Fruit fly (Drosophila melanogaster): ENCODE results near the gene CG34030.

Gene CG34030

dm6 chr3L:7088687-7089086 is 13.6 kb upstream of the CG34030 start, which contains the start of gene Cpr65Eb:
Cpr65Eb (minus strand) TSS chr3L:7088787.
- no peak for TF ChIP-seq Myc (optimal IDR thresholded peaks at IDR 0.05)
- TF ChIP-seq h (optimal IDR thresholded peaks at IDR 0.05), result no peak
- TF ChIP-seq Sin3A (optimal IDR thresholded peaks at IDR 0.05), result no peak
- no peak for TF ChIP-seq ttk (optimal IDR thresholded peaks at IDR 0.05)
- no peak for TF ChIP-seq insv (optimal IDR thresholded peaks at IDR 0.05)
- no peak for TF ChIP-seq psq (optimal IDR thresholded peaks at IDR 0.05)

dm6 chr3L:7087347-7087746 is 12.3 kb upstream of the CG34030 start:
- TF ChIP-seq Sin3A (optimal IDR thresholded peaks at IDR 0.05) (no peak), psq (optimal IDR thresholded peaks at IDR 0.05) (no peak), h (optimal IDR thresholded peaks at IDR 0.05) (no peak), insv (optimal IDR thresholded peaks at IDR 0.05) (no peak), ttk (optimal IDR thresholded peaks at IDR 0.05) (no peak), Myc (optimal IDR thresholded peaks at IDR 0.05) (no peak)

DNA sequence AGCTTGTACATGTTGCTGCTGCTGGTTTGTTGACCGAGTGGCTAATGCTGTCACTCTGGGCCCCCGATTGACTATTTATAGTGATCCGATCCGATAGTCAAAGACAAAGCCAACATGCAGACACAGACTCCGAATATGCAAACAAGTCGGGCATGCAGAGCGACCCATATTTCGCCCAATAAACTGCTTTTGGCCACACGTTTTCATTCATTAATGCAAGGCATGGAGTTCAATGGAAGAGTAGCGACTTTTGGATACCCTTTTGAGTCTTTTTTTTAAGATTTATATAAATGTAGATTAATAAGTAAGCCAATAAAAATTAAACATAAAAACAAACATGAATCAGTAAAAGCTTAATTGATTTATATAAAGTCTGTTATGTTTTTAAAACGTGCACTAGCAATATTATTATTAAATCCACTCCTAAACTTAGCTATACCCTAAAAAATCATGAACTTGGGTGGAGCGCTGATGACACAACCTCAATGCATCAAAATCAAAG is 11.6 kb upstream of the CG34030 start, which contains the start of gene Cpr65Ea:
Gene Cpr65Ea, minus strand, starts transcription at position 51 of the 502 bp plus-strand sequence.
- no peak for TF ChIP-seq h (optimal IDR thresholded peaks at IDR 0.05)
- no peak for TF ChIP-seq Sin3A (optimal IDR thresholded peaks at IDR 0.05)
- no peak for TF ChIP-seq ttk (optimal IDR thresholded peaks at IDR 0.05)
- no peak for TF ChIP-seq Myc (optimal IDR thresholded peaks at IDR 0.05)
- no peak for TF ChIP-seq psq (optimal IDR thresholded peaks at IDR 0.05)
- no peak for TF ChIP-seq insv (optimal IDR thresholded peaks at IDR 0.05)

DNA sequence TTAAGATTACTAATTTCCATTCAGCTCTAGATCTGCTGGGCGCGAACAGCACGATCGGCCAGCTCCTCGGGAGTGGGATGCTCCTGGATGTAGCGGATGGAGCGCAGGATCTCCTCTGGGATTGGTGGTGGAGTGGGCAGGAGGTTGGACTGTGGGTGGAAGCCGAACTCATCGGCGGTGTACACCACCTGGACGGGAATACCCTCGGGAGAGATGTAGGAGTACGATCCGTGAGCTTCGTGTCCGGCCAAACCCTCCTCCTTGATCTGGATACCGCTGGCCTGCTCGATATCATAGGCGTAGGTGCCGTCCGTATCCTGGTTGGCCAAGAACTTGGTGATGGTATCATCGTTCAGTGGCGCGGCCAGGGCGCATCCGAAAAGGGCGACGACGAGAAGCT is 11.0 kb upstream of the CG34030 start:
- TF ChIP-seq Myc (optimal IDR thresholded peaks at IDR 0.05) (no peak), ttk (optimal IDR thresholded peaks at IDR 0.05) (no peak), h (optimal IDR thresholded peaks at IDR 0.05) (no peak), Sin3A (optimal IDR thresholded peaks at IDR 0.05) (no peak), psq (optimal IDR thresholded peaks at IDR 0.05) (no peak), insv (optimal IDR thresholded peaks at IDR 0.05) (no peak)

- TF ChIP-seq h (optimal IDR thresholded peaks at IDR 0.05) (no peak), Sin3A (optimal IDR thresholded peaks at IDR 0.05) (no peak), insv (optimal IDR thresholded peaks at IDR 0.05) (no peak), Myc (optimal IDR thresholded peaks at IDR 0.05) (no peak), psq (optimal IDR thresholded peaks at IDR 0.05) (no peak), ttk (optimal IDR thresholded peaks at IDR 0.05) (no peak)
Measured at dm6 chr3L:7082168-7082567, 7.1 kb upstream of the CG34030 start.

DNA sequence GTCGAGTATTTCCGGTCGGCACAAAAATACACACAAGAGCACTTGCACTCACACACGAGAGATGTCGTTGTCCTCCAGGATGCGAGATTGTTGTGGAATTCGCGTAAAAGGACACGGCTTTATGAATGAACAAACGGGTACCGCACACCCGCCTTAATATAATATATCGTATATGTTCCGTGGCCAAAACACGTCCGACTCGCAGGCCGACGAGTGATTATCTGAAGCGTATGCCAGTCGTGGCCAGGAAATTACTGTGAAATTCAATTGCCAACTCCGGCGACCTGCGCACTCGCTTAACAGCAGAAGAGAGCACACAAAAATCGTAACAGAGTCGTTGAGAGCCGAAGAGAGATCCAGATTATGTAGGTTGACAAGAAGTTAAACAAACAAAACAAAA is 2.2 kb upstream of the CG34030 start, which contains the start of gene CG8641:
Gene CG8641, minus strand, starts transcription at position 205 of the 400 bp plus-strand sequence.
- TF ChIP-seq Myc (optimal IDR thresholded peaks at IDR 0.05), result no peak
- no peak for TF ChIP-seq Sin3A (optimal IDR thresholded peaks at IDR 0.05)
- no peak for TF ChIP-seq insv (optimal IDR thresholded peaks at IDR 0.05)
- no peak for TF ChIP-seq psq (optimal IDR thresholded peaks at IDR 0.05)
- TF ChIP-seq ttk (optimal IDR thresholded peaks at IDR 0.05), result no peak
- no peak for TF ChIP-seq h (optimal IDR thresholded peaks at IDR 0.05)

DNA sequence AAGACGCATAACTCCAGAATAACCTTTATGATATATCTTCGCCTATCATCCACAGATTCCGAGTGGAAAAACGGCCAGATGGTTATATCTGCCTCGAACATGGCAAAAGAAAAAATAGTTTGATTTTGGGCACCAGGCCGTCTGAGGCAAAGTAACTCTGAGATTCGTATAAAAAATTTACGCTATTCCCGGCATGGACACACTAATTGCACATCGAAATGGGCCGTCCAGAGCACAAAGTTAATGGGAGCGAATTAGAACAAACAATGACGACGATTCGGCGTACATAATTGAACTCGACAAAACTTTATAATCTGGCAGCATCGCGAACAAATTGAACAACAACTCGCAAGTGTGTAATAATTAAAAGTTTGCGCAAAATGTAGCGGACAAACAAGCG is 5.9 kb downstream of the CG34030 start, which contains the start of gene CG32391:
Gene CG32391, minus strand, starts transcription at position 101 of the 400 bp plus-strand sequence.
- TF ChIP-seq h (optimal IDR thresholded peaks at IDR 0.05) (no peak), Sin3A (optimal IDR thresholded peaks at IDR 0.05) (no peak), insv (optimal IDR thresholded peaks at IDR 0.05) (no peak), Myc (optimal IDR thresholded peaks at IDR 0.05) (no peak), ttk (optimal IDR thresholded peaks at IDR 0.05) (no peak)

dm6 chr3L:7066014-7066413 is 9.0 kb downstream of the CG34030 start, which contains the start of gene CG14823:
CG14823 (plus strand) TSS chr3L:7066314.
- TF ChIP-seq h (optimal IDR thresholded peaks at IDR 0.05), result no peak
- no peak for TF ChIP-seq Sin3A (optimal IDR thresholded peaks at IDR 0.05)
- no peak for TF ChIP-seq insv (optimal IDR thresholded peaks at IDR 0.05)

DNA sequence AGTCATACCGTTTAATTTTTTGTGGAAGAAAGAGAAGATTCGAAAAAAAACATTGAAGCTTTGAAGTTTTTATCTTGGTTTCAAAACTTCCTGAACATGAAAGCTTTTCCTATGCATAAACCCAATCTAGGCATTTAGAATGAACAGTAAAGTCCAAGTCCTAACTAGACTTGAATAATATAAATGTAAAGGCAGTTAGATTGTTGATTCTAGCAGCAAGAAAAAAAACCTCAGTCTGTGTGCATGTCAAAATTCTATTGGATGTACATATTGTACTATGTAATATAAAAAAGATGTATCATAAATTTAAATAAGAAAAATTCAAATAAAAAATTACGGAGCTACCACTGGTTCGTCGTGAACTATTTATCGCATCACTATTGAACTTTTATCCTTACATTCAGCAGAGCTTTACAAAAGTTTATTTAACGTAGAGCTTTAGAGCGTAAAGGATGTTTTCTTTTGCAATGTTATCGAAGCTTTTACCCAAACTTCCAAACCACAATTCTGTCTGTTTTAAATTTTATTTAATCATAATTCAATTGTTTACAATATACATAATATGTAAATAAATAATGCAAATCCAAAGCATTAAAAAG is 16.5 kb downstream of the CG34030 start:
- TF ChIP-seq ttk (optimal IDR thresholded peaks at IDR 0.05), result no peak
- TF ChIP-seq psq (optimal IDR thresholded peaks at IDR 0.05), result no peak
- no peak for TF ChIP-seq insv (optimal IDR thresholded peaks at IDR 0.05)
- no peak for TF ChIP-seq Sin3A (optimal IDR thresholded peaks at IDR 0.05)
- TF ChIP-seq Myc (optimal IDR thresholded peaks at IDR 0.05), result no peak
- TF ChIP-seq h (optimal IDR thresholded peaks at IDR 0.05), result no peak

dm6 chr3L:7037843-7038242 is 37.2 kb downstream of the CG34030 start:
- no peak for TF ChIP-seq psq (optimal IDR thresholded peaks at IDR 0.05)
- no peak for TF ChIP-seq ttk (optimal IDR thresholded peaks at IDR 0.05)
- TF ChIP-seq insv (optimal IDR thresholded peaks at IDR 0.05), result no peak
- TF ChIP-seq Sin3A (optimal IDR thresholded peaks at IDR 0.05), result no peak
- TF ChIP-seq h (optimal IDR thresholded peaks at IDR 0.05), result no peak
- TF ChIP-seq Myc (optimal IDR thresholded peaks at IDR 0.05), result no peak

DNA sequence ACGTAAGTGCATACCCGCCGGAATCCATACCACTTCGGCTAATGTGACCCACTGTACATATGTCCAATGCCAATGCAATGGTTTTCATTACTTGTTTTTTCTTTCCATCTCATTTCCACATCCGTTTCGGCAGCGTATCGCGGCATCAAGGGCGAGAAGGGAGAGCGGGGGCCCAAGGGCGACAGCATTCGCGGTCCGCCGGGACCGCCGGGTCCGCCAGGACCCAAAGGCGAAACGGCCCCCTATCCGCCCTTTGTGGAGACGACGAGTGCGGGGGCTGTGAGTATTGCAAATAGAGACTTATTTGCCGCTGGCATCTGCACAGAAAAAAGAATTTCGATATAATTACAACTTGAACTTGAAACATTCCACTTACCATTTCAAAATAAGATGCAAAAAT is 40.0 kb downstream of the CG34030 start:
- no peak for TF ChIP-seq insv (optimal IDR thresholded peaks at IDR 0.05)

DNA sequence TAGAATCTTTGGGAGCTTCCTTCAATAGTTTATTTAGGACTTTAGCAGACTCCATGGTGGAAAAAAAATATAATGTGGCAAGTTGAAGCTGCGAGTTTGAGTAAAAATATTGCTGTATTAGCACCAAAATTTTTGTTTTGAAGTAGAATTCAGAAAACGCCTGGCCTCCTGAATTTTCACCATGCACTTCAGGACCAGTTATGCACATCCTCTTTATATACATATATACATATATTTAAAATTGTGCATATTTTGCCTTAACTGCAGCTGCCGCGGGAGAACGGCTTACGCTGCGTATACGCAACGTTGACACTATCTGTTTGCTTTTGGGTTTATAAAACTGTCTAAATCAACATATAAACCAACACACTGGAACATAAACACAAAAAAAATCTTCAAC is 48.4 kb downstream of the CG34030 start, which contains the start of gene CG17744:
Gene CG17744, minus strand, starts transcription at position 101 of the 400 bp plus-strand sequence.
- TF ChIP-seq insv (optimal IDR thresholded peaks at IDR 0.05) (no peak), psq (optimal IDR thresholded peaks at IDR 0.05) (no peak), ttk (optimal IDR thresholded peaks at IDR 0.05) (no peak)

All from Kc167 (cell line).